Worm (Caenorhabditis elegans): ENCODE measurements around the gene tub-1.

Gene tub-1

ce11 chrII:8181437-8181836 lies 24.7 kb upstream of the tub-1 start, which contains the start of gene dylt-3:
Gene dylt-3, plus strand, starts transcription at chrII:8181737.
- TF ChIP-seq pha-4 (tag; optimal IDR thresholded peaks at IDR 0.05) (no peak), ceh-9 (tag; optimal IDR thresholded peaks at IDR 0.05) (no peak), nhr-12 (tag; optimal IDR thresholded peaks at IDR 0.05) (no peak), ceh-16 (tag; optimal IDR thresholded peaks at IDR 0.05) (no peak), fos-1 (tag; optimal IDR thresholded peaks at IDR 0.05) (no peak), unc-39 (tag; optimal IDR thresholded peaks at IDR 0.05) (no peak), ZK546.5 (tag; optimal IDR thresholded peaks at IDR 0.05) (no peak), aly-2 (tag; optimal IDR thresholded peaks at IDR 0.05) (no peak), tbx-2 (tag; optimal IDR thresholded peaks at IDR 0.05) (no peak), nhr-11 (tag; optimal IDR thresholded peaks at IDR 0.05) (no peak)

ce11 chrII:8180281-8180680 lies 23.5 kb upstream of the tub-1 start, which contains the start of gene T05C12.4:
Gene T05C12.4, minus strand, starts transcription at chrII:8180381.
- TF ChIP-seq eor-1 (tag; optimal IDR thresholded peaks at IDR 0.05) = no peak
- TF ChIP-seq elt-1 (tag; optimal IDR thresholded peaks at IDR 0.05) = no peak
- no peak for TF ChIP-seq unc-62 (GFP tag; optimal IDR thresholded peaks at IDR 0.05)
- TF ChIP-seq skn-1 (tag; optimal IDR thresholded peaks at IDR 0.05) = no peak
- TF ChIP-seq fkh-10 (GFP tag; optimal IDR thresholded peaks at IDR 0.05) = no peak

- TF ChIP-seq fkh-2 (tag; optimal IDR thresholded peaks at IDR 0.05) = no peak
- no peak for TF ChIP-seq ZK546.5 (tag; optimal IDR thresholded peaks at IDR 0.05)
- no peak for TF ChIP-seq mml-1 (tag; optimal IDR thresholded peaks at IDR 0.05)
- TF ChIP-seq nhr-43 (tag; optimal IDR thresholded peaks at IDR 0.05; ENCODE audit: poor library complexity, severe bottlenecking) = no peak
- no peak for TF ChIP-seq nhr-67 (tag; optimal IDR thresholded peaks at IDR 0.05)
- no peak for TF ChIP-seq elt-2 (tag; optimal IDR thresholded peaks at IDR 0.05)
- no peak for TF ChIP-seq egl-5 (tag; optimal IDR thresholded peaks at IDR 0.05)
- TF ChIP-seq snpc-4 (tag; optimal IDR thresholded peaks at IDR 0.05) = no peak
- no peak for TF ChIP-seq nhr-25 (tag; optimal IDR thresholded peaks at IDR 0.05)
- no peak for TF ChIP-seq ama-1 (optimal IDR thresholded peaks at IDR 0.05)
- no peak for TF ChIP-seq ceh-28 (tag; optimal IDR thresholded peaks at IDR 0.05)
- TF ChIP-seq ztf-11 (tag; optimal IDR thresholded peaks at IDR 0.05) = no peak
- no peak for TF ChIP-seq nhr-12 (tag; optimal IDR thresholded peaks at IDR 0.05)
- no peak for TF ChIP-seq sea-2 (GFP tag; optimal IDR thresholded peaks at IDR 0.05)
- TF ChIP-seq daf-12 (tag; optimal IDR thresholded peaks at IDR 0.05) = no peak
- TF ChIP-seq unc-39 (tag; optimal IDR thresholded peaks at IDR 0.05) = no peak
- TF ChIP-seq nhr-28 (tag; optimal IDR thresholded peaks at IDR 0.05) = no peak
Measured at ce11 chrII:8178614-8179013, 21.9 kb upstream of the tub-1 start.

ce11 chrII:8177095-8177494 lies 20.4 kb upstream of the tub-1 start, which contains the start of gene acr-14:
Gene acr-14, minus strand, starts transcription at chrII:8177195.
- no peak for TF ChIP-seq ceh-28 (tag; optimal IDR thresholded peaks at IDR 0.05)
- no peak for TF ChIP-seq unc-39 (tag; optimal IDR thresholded peaks at IDR 0.05)
- no peak for TF ChIP-seq egl-5 (tag; optimal IDR thresholded peaks at IDR 0.05)
- no peak for TF ChIP-seq daf-12 (tag; optimal IDR thresholded peaks at IDR 0.05)
- no peak for TF ChIP-seq aly-2 (tag; optimal IDR thresholded peaks at IDR 0.05)
- TF ChIP-seq ceh-9 (tag; optimal IDR thresholded peaks at IDR 0.05) = no peak
- TF ChIP-seq ama-1 (optimal IDR thresholded peaks at IDR 0.05) = no peak
- TF ChIP-seq nhr-67 (tag; optimal IDR thresholded peaks at IDR 0.05) = no peak
- TF ChIP-seq nhr-12 (tag; optimal IDR thresholded peaks at IDR 0.05) = no peak
- TF ChIP-seq nhr-28 (tag; optimal IDR thresholded peaks at IDR 0.05) = no peak
- no peak for TF ChIP-seq nhr-23 (tag; optimal IDR thresholded peaks at IDR 0.05)
- no peak for TF ChIP-seq elt-2 (tag; optimal IDR thresholded peaks at IDR 0.05)
- TF ChIP-seq snpc-4 (tag; optimal IDR thresholded peaks at IDR 0.05) = no peak
- TF ChIP-seq zag-1 (tag; optimal IDR thresholded peaks at IDR 0.05) = no peak
- no peak for TF ChIP-seq nfya-1 (tag; optimal IDR thresholded peaks at IDR 0.05; ENCODE audit: insufficient read depth)
- TF ChIP-seq ztf-4 (tag; optimal IDR thresholded peaks at IDR 0.05) = no peak

- TF ChIP-seq tbx-2 (tag; optimal IDR thresholded peaks at IDR 0.05) (no peak), fkh-2 (tag; optimal IDR thresholded peaks at IDR 0.05) (no peak), nfya-1 (tag; optimal IDR thresholded peaks at IDR 0.05; ENCODE audit: insufficient read depth) (no peak), ztf-4 (tag; optimal IDR thresholded peaks at IDR 0.05) (no peak), nhr-43 (tag; optimal IDR thresholded peaks at IDR 0.05; ENCODE audit: poor library complexity, severe bottlenecking) (no peak), nhr-23 (tag; optimal IDR thresholded peaks at IDR 0.05) (no peak), snpc-4 (tag; optimal IDR thresholded peaks at IDR 0.05) (no peak), fos-1 (tag; optimal IDR thresholded peaks at IDR 0.05) (no peak), hmg-11 (tag; optimal IDR thresholded peaks at IDR 0.05) (no peak), elt-2 (tag; optimal IDR thresholded peaks at IDR 0.05) (no peak), elt-1 (tag; optimal IDR thresholded peaks at IDR 0.05) (no peak), pqm-1 (tag; optimal IDR thresholded peaks at IDR 0.05) (no peak)
Measured at ce11 chrII:8174148-8174547, 17.4 kb upstream of the tub-1 start.

Data from whole organism, L3 larva.